Fruit fly (Drosophila melanogaster) whole organism: ENCODE data around the gene CG14835.

ENCODE experiments used
- EcR ChIP-seq, 2 experiments: fragments of >200 bp; optimal IDR thresholded peaks; 2 replicates each; lab custom pipeline; 2017; ENCODE audit warnings: missing biosample characterization in 2 of 2, missing genetic modification characterization in 2 of 2, missing genetic modification reagents in 2 of 2
- pan ChIP-seq: fragments of >200 bp; optimal IDR thresholded peaks from 2 replicates; lab custom pipeline; 2017

DNA sequence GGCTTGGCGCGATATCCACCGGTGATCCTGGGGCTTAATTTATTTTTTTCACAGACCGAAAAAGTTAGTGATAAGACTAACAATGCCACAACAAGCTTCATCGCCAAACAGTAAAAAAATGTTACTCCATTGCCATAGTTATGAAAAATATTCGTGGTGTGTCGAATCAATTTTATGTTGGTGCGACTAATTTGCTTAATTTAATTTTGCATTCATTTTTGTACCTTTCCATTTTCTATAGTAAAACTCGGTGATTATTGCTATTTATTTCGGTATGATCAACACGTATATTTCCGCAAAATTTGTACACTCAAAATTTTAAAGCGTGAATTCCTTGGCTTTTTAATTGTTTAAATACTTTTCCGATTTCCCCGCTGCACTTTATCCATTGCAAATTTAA is 3.4 kb upstream of the CG14835 start, which contains the start of gene sphinx2:
- TF ChIP-seq EcR (GFP tag; optimal IDR thresholded peaks at IDR 0.05; lab: Kevin White, UChicago) (no peak), pan (lab: Kevin White, UChicago) (no peak)
